Worm (Caenorhabditis elegans) whole organism, early embryonic: ENCODE data around the gene egli-1.

ENCODE experiments used
- ama-1 ChIP-seq: fragments of 150-350 bp; optimal IDR thresholded peaks from 2 replicates; lab custom pipeline; 2014
- ceh-13 ChIP-seq: fragments of 200-800 bp; sonication (Bioruptor generic); optimal IDR thresholded peaks from 2 replicates; lab custom pipeline; 2018; ENCODE audit warnings: mild to moderate bottlenecking, missing genetic modification characterization, missing compliant biosample characterization
- ets-7 ChIP-seq: sonication (generic microtip); optimal IDR thresholded peaks from 2 replicates; lab custom pipeline; 2016; ENCODE audit warnings: missing genotype, missing genetic modification characterization, missing compliant biosample characterization
- hnd-1 ChIP-seq: sonication (generic microtip); optimal IDR thresholded peaks from 2 replicates; lab custom pipeline; 2016; ENCODE audit warnings: missing genetic modification characterization, missing compliant biosample characterization
- pes-1 ChIP-seq: fragments of 200-800 bp; sonication (Bioruptor generic); IDR thresholded peaks from 2 replicates; pipeline ENCODE4 v1.3.6; 2022; ENCODE audit warnings: missing genetic modification reagents, missing genetic modification characterization, missing compliant biosample characterization
- tbx-11 ChIP-seq: fragments of 200-800 bp; sonication (Bioruptor generic); IDR thresholded peaks from 2 replicates; pipeline ENCODE4 v1.3.6; 2022; ENCODE audit warnings: missing genetic modification characterization, missing compliant biosample characterization
- tra-4 ChIP-seq: sonication (generic microtip); optimal IDR thresholded peaks from 2 replicates; lab custom pipeline; 2017; ENCODE audit warnings: missing genetic modification characterization, missing compliant biosample characterization

- no peak for TF ChIP-seq ets-7 (tag; lab: Kevin White, UChicago)
- no peak for TF ChIP-seq tra-4 (tag; lab: Kevin White, UChicago)
- no peak for TF ChIP-seq tbx-11 (GFP tag; lab: Robert Waterston, UW)
- TF ChIP-seq ceh-13, result no peak
- no peak for TF ChIP-seq pes-1
- TF ChIP-seq hnd-1 (tag; lab: Kevin White, UChicago), result no peak
- TF ChIP-seq ama-1 (lab: Kevin White, UChicago), result no peak
Measured at ce11 chrII:9275173-9275572, 48.6 kb upstream of the egli-1 start.
